Fruit fly (Drosophila melanogaster): ENCODE results near the gene CG2924.

The CG2924 gene

DNA sequence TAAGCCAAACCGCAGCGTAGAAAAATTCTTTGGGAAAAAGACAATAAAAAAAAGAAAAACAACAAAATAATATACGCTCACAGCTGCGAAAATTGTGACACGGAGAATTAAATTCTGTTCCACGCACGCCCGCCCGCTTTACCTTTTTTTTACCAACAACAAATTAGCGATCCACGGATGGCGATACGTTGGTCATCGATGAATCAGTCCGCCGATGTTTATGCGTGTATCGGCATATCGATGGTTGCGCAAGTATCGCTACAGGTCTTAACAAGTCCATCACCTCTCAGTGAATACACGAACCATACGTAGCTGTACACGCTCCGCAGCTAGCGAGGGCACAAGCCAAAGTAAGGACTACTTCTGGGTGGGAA lies at the start of gene CG2924 (continued):
- TF ChIP-seq CG2678 (tag; optimal IDR thresholded peaks at IDR 0.05) (peak; percentile 19), abd-A (tag; optimal IDR thresholded peaks at IDR 0.05) (no peak), sisA (GFP tag; IDR thresholded peaks at IDR 0.05) (peak; percentile 62), luna (GFP tag; optimal IDR thresholded peaks at IDR 0.05) (peak; percentile 56), CG7928 (GFP tag; optimal IDR thresholded peaks at IDR 0.05) (peak; percentile 45), CG13424 (tag; optimal IDR thresholded peaks at IDR 0.05) (peak; percentile 41), CG6175 (GFP tag; IDR thresholded peaks at IDR 0.05) (no peak), Taf1 (GFP tag; IDR thresholded peaks at IDR 0.05) (no peak), Vsx1 (GFP tag; optimal IDR thresholded peaks at IDR 0.05) (no peak), gro (GFP tag; optimal IDR thresholded peaks at IDR 0.05) (peak; percentile 89), CG42726 (GFP tag; IDR thresholded peaks at IDR 0.05; ENCODE audit: partially characterized antibody) (peak; percentile 100), Oli (tag; optimal IDR thresholded peaks at IDR 0.05) (no peak), CG12769 (tag; optimal IDR thresholded peaks at IDR 0.05) (peak; percentile 73), tup (GFP tag; optimal IDR thresholded peaks at IDR 0.05) (no peak), CG13775 (GFP tag; optimal IDR thresholded peaks at IDR 0.05) (peak; percentile 40), lab (GFP tag; optimal IDR thresholded peaks at IDR 0.05) (peak; percentile 68), CG4282 (GFP tag; optimal IDR thresholded peaks at IDR 0.05) (peak; percentile 33), mld (GFP tag; IDR thresholded peaks at IDR 0.05; ENCODE audit: partially characterized antibody) (peak; percentile 99), fd102C (GFP tag; optimal IDR thresholded peaks at IDR 0.05) (no peak), grn (GFP tag; optimal IDR thresholded peaks at IDR 0.05) (peak; percentile 22), dan (GFP tag; IDR thresholded peaks at IDR 0.05) (no peak), chm (GFP tag; IDR thresholded peaks at IDR 0.05) (peak; percentile 64), pan (optimal IDR thresholded peaks at IDR 0.05) (no peak), pan (GFP tag; optimal IDR thresholded peaks at IDR 0.05 in 1 of 2, IDR thresholded peaks at IDR 0.05 in 1 of 2) (no peak), CG34224 (GFP tag; IDR thresholded peaks at IDR 0.05; ENCODE audit: partially characterized antibody) (peak; percentile 99), CG10431 (GFP tag; optimal IDR thresholded peaks at IDR 0.05) (no peak), al (GFP tag; IDR thresholded peaks at IDR 0.05) (peak; percentile 39), CG6813 (GFP tag; optimal IDR thresholded peaks at IDR 0.05) (peak; percentile 36), CG11504 (tag; optimal IDR thresholded peaks at IDR 0.05) (no peak), hkb (optimal IDR thresholded peaks at IDR 0.05) (no peak), hkb (GFP tag; IDR thresholded peaks at IDR 0.05) (no peak), ara (GFP tag; IDR thresholded peaks at IDR 0.05) (0 out of 2 replicates have a peak, but pooled peaks have one; percentile 48), repo (GFP tag; optimal IDR thresholded peaks at IDR 0.05) (no peak), CHES-1-like (GFP tag; optimal IDR thresholded peaks at IDR 0.05) (peak; percentile 64), bbx (GFP tag; IDR thresholded peaks at IDR 0.05; ENCODE audit: partially characterized antibody) (peak; percentile 100), CG8359 (GFP tag; optimal IDR thresholded peaks at IDR 0.05; ENCODE audit: borderline replicate concordance) (no peak), CG11398 (GFP tag; optimal IDR thresholded peaks at IDR 0.05) (no peak), CG8765 (GFP tag; IDR thresholded peaks at IDR 0.05) (peak; percentile 61), Rx (GFP tag; IDR thresholded peaks at IDR 0.05) (peak; percentile 62), croc (GFP tag; conservative IDR thresholded peaks at IDR 0.05) (no peak), CG10321 (GFP tag; IDR thresholded peaks at IDR 0.05) (no peak), CG12942 (GFP tag; optimal IDR thresholded peaks at IDR 0.05) (peak; percentile 29), MTF-1 (GFP tag; optimal IDR thresholded peaks at IDR 0.05; ENCODE audit: borderline replicate concordance) (no peak), zf30C (GFP tag; optimal IDR thresholded peaks at IDR 0.05) (peak; percentile 72), CG5245 (GFP tag; optimal IDR thresholded peaks at IDR 0.05) (peak; percentile 21), Sox102F (GFP tag; optimal IDR thresholded peaks at IDR 0.05) (no peak), hth (optimal IDR thresholded peaks at IDR 0.05) (no peak), Asciz (GFP tag; optimal IDR thresholded peaks at IDR 0.05) (peak; percentile 23), Six4 (GFP tag; optimal IDR thresholded peaks at IDR 0.05) (peak; percentile 19), Stat92E (GFP tag; optimal IDR thresholded peaks at IDR 0.05) (peak in 1 of 3 experiments; percentile 4), CG30403 (GFP tag; optimal IDR thresholded peaks at IDR 0.05) (peak; percentile 52)

Data from whole organism, embryonic.